Worm (Caenorhabditis elegans) whole organism, late embryonic: ENCODE results near the gene F23H12.7.
"Not testable (repeated sequence)": the region's sequence is repeated elsewhere in the genome, so short reads cannot be mapped to it uniquely, and the experiment has no call there.

Experiments
- C08G9.2 ChIP-seq: sonication (generic microtip); optimal IDR thresholded peaks from 2 replicates; lab custom pipeline; 2016; ENCODE audit warnings: mild to moderate bottlenecking, missing genetic modification characterization, moderate library complexity, missing compliant biosample characterization
- C38D4.7 ChIP-seq: fragments of 200-800 bp; sonication (Bioruptor generic); optimal IDR thresholded peaks from 2 replicates; lab custom pipeline; 2018; ENCODE audit warnings: mild to moderate bottlenecking, missing genetic modification characterization, moderate library complexity, missing compliant biosample characterization
- F13H6.1 ChIP-seq: sonication (generic microtip); optimal IDR thresholded peaks from 2 replicates; lab custom pipeline; 2016; ENCODE audit warnings: missing genetic modification characterization, missing compliant biosample characterization
- K02D7.2 ChIP-seq: sonication (generic microtip); optimal IDR thresholded peaks from 2 replicates; lab custom pipeline; 2017; ENCODE audit warnings: mild to moderate bottlenecking, missing genetic modification characterization, missing compliant biosample characterization
- Y22D7AL.16 ChIP-seq: sonication (generic microtip); optimal IDR thresholded peaks from 2 replicates; lab custom pipeline; 2016; ENCODE audit warnings: missing genetic modification characterization, missing compliant biosample characterization
- ama-1 ChIP-seq: fragments of 150-350 bp; optimal IDR thresholded peaks from 2 replicates; lab custom pipeline; 2014
- ceh-14 ChIP-seq: sonication (generic microtip); optimal IDR thresholded peaks from 2 replicates; lab custom pipeline; 2016; ENCODE audit warnings: missing genotype, missing genetic modification characterization, missing compliant biosample characterization
- ceh-19 ChIP-seq: fragments of 200-800 bp; sonication (Bioruptor generic); optimal IDR thresholded peaks from 2 replicates; lab custom pipeline; 2018; ENCODE audit warnings: mild to moderate bottlenecking, missing genetic modification characterization, missing compliant biosample characterization
- ceh-24 ChIP-seq: sonication (generic microtip); optimal IDR thresholded peaks from 2 replicates; lab custom pipeline; 2016; ENCODE audit warnings: mild to moderate bottlenecking, missing genetic modification characterization, missing compliant biosample characterization
- ceh-30 ChIP-seq: fragments of 150-350 bp; optimal IDR thresholded peaks from 2 replicates; lab custom pipeline; 2014; ENCODE audit warnings: missing biosample characterization, missing genetic modification characterization
- ceh-31 ChIP-seq: sonication (generic microtip); optimal IDR thresholded peaks from 2 replicates; lab custom pipeline; 2016; ENCODE audit warnings: missing genetic modification characterization, missing compliant biosample characterization
- ceh-45 ChIP-seq: fragments of 200-800 bp; sonication (Bioruptor generic); IDR thresholded peaks from 2 replicates; pipeline ENCODE4 v1.3.6; 2022; ENCODE audit warnings: missing genetic modification reagents, missing genetic modification characterization, missing compliant biosample characterization
- ceh-6 ChIP-seq: fragments of 200-800 bp; sonication (Bioruptor generic); optimal IDR thresholded peaks from 2 replicates; lab custom pipeline; 2018; ENCODE audit warnings: mild to moderate bottlenecking, missing genetic modification characterization, missing compliant biosample characterization
- ceh-9 ChIP-seq: sonication (generic microtip); optimal IDR thresholded peaks from 2 replicates; lab custom pipeline; 2016; ENCODE audit warnings: mild to moderate bottlenecking, missing genetic modification characterization, inconsistent platforms, missing compliant biosample characterization
- dmd-4 ChIP-seq: sonication (generic microtip); optimal IDR thresholded peaks from 2 replicates; lab custom pipeline; 2016; ENCODE audit warnings: borderline replicate concordance, missing genetic modification characterization, missing compliant biosample characterization
- dve-1 ChIP-seq: sonication (generic microtip); optimal IDR thresholded peaks from 2 replicates; lab custom pipeline; 2017; ENCODE audit warnings: antibody characterized with exemption, mild to moderate bottlenecking, missing genetic modification characterization, missing compliant biosample characterization
- fax-1 ChIP-seq: sonication (generic microtip); optimal IDR thresholded peaks from 2 replicates; lab custom pipeline; 2016; ENCODE audit warnings: missing genotype, missing genetic modification characterization, missing compliant biosample characterization
- gmeb-2 ChIP-seq: sonication (generic microtip); optimal IDR thresholded peaks from 2 replicates; lab custom pipeline; 2016; ENCODE audit warnings: missing genetic modification characterization, inconsistent platforms, missing compliant biosample characterization
- hlh-13 ChIP-seq: fragments of 200-800 bp; sonication (Bioruptor generic); optimal IDR thresholded peaks from 2 replicates; lab custom pipeline; 2018; ENCODE audit warnings: mild to moderate bottlenecking, missing genetic modification characterization, missing compliant biosample characterization
- hlh-30 ChIP-seq: sonication (generic microtip); optimal IDR thresholded peaks from 2 replicates; lab custom pipeline; 2017; ENCODE audit warnings: antibody characterized with exemption, missing genetic modification characterization, missing compliant biosample characterization; ENCODE audit not compliant: insufficient read depth
- lim-6 ChIP-seq: sonication (generic microtip); optimal IDR thresholded peaks from 2 replicates; lab custom pipeline; 2016; ENCODE audit warnings: missing genetic modification characterization, missing compliant biosample characterization
- madf-2 ChIP-seq: sonication (generic microtip); optimal IDR thresholded peaks from 2 replicates; lab custom pipeline; 2017; ENCODE audit warnings: missing genetic modification characterization, missing compliant biosample characterization
- mec-3 ChIP-seq: sonication (generic microtip); optimal IDR thresholded peaks from 2 replicates; lab custom pipeline; 2016; ENCODE audit warnings: borderline replicate concordance, missing genetic modification characterization, missing compliant biosample characterization
- nfya-1 ChIP-seq: sonication (generic microtip); optimal IDR thresholded peaks from 2 replicates; lab custom pipeline; 2017; ENCODE audit warnings: missing genetic modification characterization, mild to moderate bottlenecking, missing compliant biosample characterization, antibody characterized with exemption, moderate library complexity
- npax-4 ChIP-seq: sonication (generic microtip); optimal IDR thresholded peaks from 2 replicates; lab custom pipeline; 2016; ENCODE audit warnings: missing genetic modification characterization, missing compliant biosample characterization
- odd-2 ChIP-seq: sonication (generic microtip); optimal IDR thresholded peaks from 2 replicates; lab custom pipeline; 2017; ENCODE audit warnings: antibody characterized with exemption, mild to moderate bottlenecking, missing genetic modification characterization, missing compliant biosample characterization
- pag-3 ChIP-seq: sonication (generic microtip); optimal IDR thresholded peaks from 2 replicates; lab custom pipeline; 2016; ENCODE audit warnings: missing compliant biosample characterization, missing genetic modification characterization, borderline replicate concordance
- pax-1 ChIP-seq: fragments of 150-350 bp; optimal IDR thresholded peaks from 2 replicates; lab custom pipeline; 2014; ENCODE audit warnings: missing biosample characterization, missing genetic modification characterization
- pha-2 ChIP-seq: sonication (generic microtip); optimal IDR thresholded peaks from 2 replicates; lab custom pipeline; 2017; ENCODE audit warnings: mild to moderate bottlenecking, missing genetic modification characterization, missing compliant biosample characterization
- pqm-1 ChIP-seq: sonication (generic microtip); optimal IDR thresholded peaks from 2 replicates; lab custom pipeline; 2016; ENCODE audit warnings: missing genetic modification characterization, missing compliant biosample characterization
- rnt-1 ChIP-seq: sonication (generic microtip); optimal IDR thresholded peaks from 2 replicates; lab custom pipeline; 2016; ENCODE audit warnings: missing genetic modification characterization, missing compliant biosample characterization
- sdc-2 ChIP-seq: sonication (generic microtip); optimal IDR thresholded peaks from 2 replicates; lab custom pipeline; 2016; ENCODE audit warnings: missing genotype, missing genetic modification characterization, missing compliant biosample characterization
- sox-2 ChIP-seq: fragments of 200-800 bp; sonication (Bioruptor generic); IDR thresholded peaks from 2 replicates; pipeline ENCODE4 v1.3.6; 2022; ENCODE audit warnings: missing genetic modification reagents, missing genetic modification characterization, missing compliant biosample characterization
- syd-9 ChIP-seq: sonication (generic microtip); optimal IDR thresholded peaks from 2 replicates; lab custom pipeline; 2016; ENCODE audit warnings: mild to moderate bottlenecking, missing genetic modification characterization, moderate library complexity, missing compliant biosample characterization
- tbx-2 ChIP-seq: sonication (generic microtip); optimal IDR thresholded peaks from 2 replicates; lab custom pipeline; 2016; ENCODE audit warnings: missing genetic modification characterization, missing compliant biosample characterization
- unc-3 ChIP-seq, 2 experiments: fragments of 200-800 bp in 1 of 2; sonication (Bioruptor generic) in 1 of 2; sonication (generic microtip) in 1 of 2; conservative IDR thresholded peaks in 1 of 2; optimal IDR thresholded peaks in 1 of 2; 2 replicates each; pipeline versions ENCODE4 v1.3.6 to Lab custom; 2016 to 2022; ENCODE audit warnings: missing compliant biosample characterization in 2 of 2, missing genetic modification characterization in 2 of 2, missing genetic modification reagents in 1 of 2
- unc-42 ChIP-seq: sonication (generic microtip); optimal IDR thresholded peaks from 2 replicates; lab custom pipeline; 2016; ENCODE audit warnings: missing genotype, missing genetic modification characterization, missing compliant biosample characterization
- unc-55 ChIP-seq: sonication (generic microtip); optimal IDR thresholded peaks from 2 replicates; lab custom pipeline; 2017; ENCODE audit warnings: missing biosample characterization, missing genetic modification reagents, missing genetic modification characterization
- unc-86 ChIP-seq: sonication (generic microtip); optimal IDR thresholded peaks from 2 replicates; lab custom pipeline; 2016; ENCODE audit warnings: missing genetic modification characterization, missing compliant biosample characterization
- zip-5 ChIP-seq: sonication (generic microtip); optimal IDR thresholded peaks from 2 replicates; lab custom pipeline; 2016; ENCODE audit warnings: missing genetic modification characterization, missing compliant biosample characterization
- ztf-16 ChIP-seq: sonication (generic microtip); optimal IDR thresholded peaks from 2 replicates; lab custom pipeline; 2017; ENCODE audit warnings: missing genetic modification characterization, missing compliant biosample characterization

F23H12.7 gene

DNA sequence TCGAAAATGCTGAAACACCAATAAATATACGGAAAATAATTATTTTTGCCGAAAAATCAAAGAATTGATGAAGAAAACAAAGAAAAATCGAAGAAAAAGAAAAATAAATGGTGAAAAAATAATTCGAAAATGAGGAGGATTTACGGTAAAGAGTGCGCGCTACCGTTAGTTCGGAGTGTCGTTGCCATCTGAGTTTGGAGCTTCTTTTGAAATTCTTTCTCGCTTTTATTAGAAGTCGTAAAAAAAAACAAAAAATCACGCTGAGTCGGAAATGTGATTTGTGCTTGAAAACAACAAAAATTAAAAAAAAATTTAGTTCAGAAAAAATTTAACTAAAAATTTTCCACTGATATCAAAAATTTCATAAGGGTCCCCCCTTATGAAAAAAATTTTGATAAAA, 2.8 kb downstream of the F23H12.7 start, which contains the start of gene F23H12.10:
TSS of gene F23H12.10 (minus strand) at position 12 of the 400 bp plus-strand sequence.
- not testable (repeated sequence) for TF ChIP-seq ceh-6; rnt-1 (tag; lab: Kevin White, UChicago); pag-3 (tag; lab: Kevin White, UChicago)

DNA sequence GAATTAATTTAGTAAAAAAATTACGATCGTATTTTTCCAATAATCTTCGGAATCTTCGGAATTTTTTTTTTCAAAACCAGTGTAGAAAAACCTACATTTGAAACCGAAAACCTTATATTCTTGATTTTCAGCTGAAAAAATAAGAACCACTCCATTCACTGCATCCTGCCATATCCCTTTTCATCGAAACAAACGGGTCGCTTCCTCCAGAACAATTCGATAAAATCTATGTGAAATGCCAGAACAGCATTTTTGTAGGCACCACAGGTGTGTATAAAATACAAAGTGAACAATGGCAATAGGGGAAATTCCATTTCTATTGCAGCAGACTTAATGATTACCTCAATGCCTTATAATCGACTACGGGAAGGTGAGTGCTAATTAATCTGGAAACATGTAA, 5.8 kb downstream of the F23H12.7 start, which contains the start of gene K01D12.1:
TSS of gene K01D12.1 (plus strand) at position 301 of the 400 bp plus-strand sequence.
- TF ChIP-seq lim-6 (no peak), syd-9 (no peak), Y22D7AL.16 (tag; lab: Kevin White, UChicago) (no peak), mec-3 (tag; lab: Kevin White, UChicago) (no peak), dve-1 (tag; lab: Kevin White, UChicago) (no peak), F13H6.1 (tag; lab: Kevin White, UChicago) (no peak), fax-1 (tag; lab: Kevin White, UChicago) (no peak), gmeb-2 (tag; lab: Kevin White, UChicago) (no peak), ceh-24 (no peak), C38D4.7 (GFP tag; lab: Kevin White, UChicago) (no peak), madf-2 (tag; lab: Kevin White, UChicago) (no peak), unc-42 (tag; lab: Kevin White, UChicago) (no peak), tbx-2 (tag; lab: Kevin White, UChicago) (no peak), pha-2 (tag; lab: Kevin White, UChicago) (no peak), pax-1 (tag; lab: Kevin White, UChicago) (no peak), ceh-45 (GFP tag; lab: Robert Waterston, UW) (no peak)

DNA sequence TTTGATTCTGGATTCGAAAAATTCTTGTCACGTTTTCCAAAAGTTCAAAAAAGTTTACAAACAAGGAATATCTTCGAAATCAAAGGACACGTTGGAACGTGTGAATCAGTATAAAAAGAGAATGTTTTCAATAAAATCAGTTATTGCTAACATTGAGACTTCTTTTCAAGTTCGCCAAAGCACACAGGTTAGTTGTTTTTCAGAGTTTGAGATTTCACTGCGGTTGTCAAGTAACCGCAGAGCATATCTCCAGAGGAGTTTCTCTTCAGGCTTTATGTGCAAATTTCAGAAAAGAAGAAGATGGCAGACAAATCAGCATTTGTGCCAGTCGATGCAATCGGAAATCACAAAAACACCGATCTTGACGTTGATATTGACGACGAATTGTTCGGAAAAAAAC, 14.7 kb downstream of the F23H12.7 start, which contains the start of gene K01D12.15:
TSS of gene K01D12.15 (plus strand) at position 301 of the 400 bp plus-strand sequence.
- TF ChIP-seq hlh-30 (no peak), gmeb-2 (tag; lab: Kevin White, UChicago) (no peak), mec-3 (tag; lab: Kevin White, UChicago) (no peak), madf-2 (tag; lab: Kevin White, UChicago) (no peak), pqm-1 (tag; lab: Kevin White, UChicago) (no peak), ceh-19 (GFP tag; lab: Kevin White, UChicago) (no peak), ceh-30 (tag; lab: Kevin White, UChicago) (no peak), K02D7.2 (tag; lab: Kevin White, UChicago) (no peak), unc-86 (tag; lab: Kevin White, UChicago) (no peak), C08G9.2 (tag; lab: Kevin White, UChicago) (no peak), npax-4 (tag; lab: Kevin White, UChicago) (no peak), ama-1 (lab: Kevin White, UChicago) (no peak), unc-3 (GFP tag; conservative IDR thresholded peaks at IDR 0.05; lab: Robert Waterston, UW) (no peak), unc-3 (tag; optimal IDR thresholded peaks at IDR 0.05; lab: Kevin White, UChicago) (no peak), hlh-13 (no peak), ceh-6 (no peak), ceh-31 (tag; lab: Kevin White, UChicago) (no peak)

ce11 chrV:12395699-12396098, 24.2 kb downstream of the F23H12.7 start, which contains the start of gene twk-14:
Gene twk-14 (minus strand): TSS chrV:12395706.
- TF ChIP-seq hlh-13 = no peak
- no peak for TF ChIP-seq sox-2
- TF ChIP-seq unc-55 = no peak
- no peak for TF ChIP-seq ceh-14 (tag; lab: Kevin White, UChicago)
- TF ChIP-seq zip-5 (tag; lab: Kevin White, UChicago) = no peak
- TF ChIP-seq odd-2 (tag; lab: Kevin White, UChicago) = no peak
- TF ChIP-seq unc-42 (tag; lab: Kevin White, UChicago) = no peak
- TF ChIP-seq ztf-16 (tag; lab: Kevin White, UChicago) = no peak
- no peak for TF ChIP-seq ceh-9 (tag; lab: Kevin White, UChicago)
- no peak for TF ChIP-seq C38D4.7 (GFP tag; lab: Kevin White, UChicago)
- no peak for TF ChIP-seq pag-3 (tag; lab: Kevin White, UChicago)
- no peak for TF ChIP-seq sdc-2 (tag; lab: Kevin White, UChicago)
- TF ChIP-seq gmeb-2 (tag; lab: Kevin White, UChicago) = no peak
- no peak for TF ChIP-seq dmd-4
- no peak for TF ChIP-seq ceh-45 (GFP tag; lab: Robert Waterston, UW)
- no peak for TF ChIP-seq ama-1 (lab: Kevin White, UChicago)
- no peak for TF ChIP-seq pax-1 (tag; lab: Kevin White, UChicago)
- no peak for TF ChIP-seq nfya-1 (tag; lab: Kevin White, UChicago)
